Worm (Caenorhabditis elegans) whole organism, L2 larva: ENCODE measurements around the gene T19B10.5.
A peak's percentile ranks its signal among the peaks of the same experiment; 100 is the strongest.

ENCODE experiments used
- ZK546.5 ChIP-seq: sonication (generic microtip); optimal IDR thresholded peaks from 2 replicates; lab custom pipeline; 2017; ENCODE audit warnings: missing biosample characterization, missing genetic modification characterization
- blmp-1 ChIP-seq: sonication (generic microtip); optimal IDR thresholded peaks from 2 replicates; lab custom pipeline; 2017; ENCODE audit warnings: missing genetic modification characterization, mild to moderate bottlenecking, missing compliant biosample characterization, antibody characterized with exemption, moderate library complexity; ENCODE audit not compliant: insufficient read depth
- ceh-82 ChIP-seq: fragments of 150-350 bp; optimal IDR thresholded peaks from 2 replicates; lab custom pipeline; 2014; ENCODE audit warnings: missing biosample characterization, missing genetic modification characterization
- crh-2 ChIP-seq: sonication (generic microtip); optimal IDR thresholded peaks from 2 replicates; lab custom pipeline; 2017; ENCODE audit warnings: missing biosample characterization, missing genetic modification characterization
- elt-3 ChIP-seq: sonication (generic microtip); optimal IDR thresholded peaks from 2 replicates; lab custom pipeline; 2017; ENCODE audit warnings: missing biosample characterization, missing genetic modification characterization
- fos-1 ChIP-seq: fragments of 150-350 bp; optimal IDR thresholded peaks from 2 replicates; lab custom pipeline; 2014; ENCODE audit warnings: missing biosample characterization, missing genetic modification characterization
- lin-13 ChIP-seq: fragments of 150-350 bp; optimal IDR thresholded peaks from 2 replicates; lab custom pipeline; 2014; ENCODE audit warnings: missing biosample characterization, missing genetic modification reagents, missing genetic modification characterization
- mab-5 ChIP-seq: fragments of 150-350 bp; optimal IDR thresholded peaks from 2 replicates; lab custom pipeline; 2014; ENCODE audit warnings: missing biosample characterization, missing genetic modification characterization
- nhr-11 ChIP-seq: fragments of 150-350 bp; optimal IDR thresholded peaks from 2 replicates; lab custom pipeline; 2014; ENCODE audit warnings: missing biosample characterization, missing genetic modification characterization
- nhr-12 ChIP-seq: fragments of 150-350 bp; optimal IDR thresholded peaks from 2 replicates; lab custom pipeline; 2014; ENCODE audit warnings: missing biosample characterization, missing genetic modification characterization
- sma-3 ChIP-seq: sonication (generic microtip); optimal IDR thresholded peaks from 2 replicates; lab custom pipeline; 2016; ENCODE audit warnings: missing genetic modification reagents, missing genetic modification characterization, missing compliant biosample characterization
- sma-9 ChIP-seq, 2 experiments: fragments of 150-350 bp in 1 of 2; sonication (generic microtip) in 1 of 2; optimal IDR thresholded peaks; 2 replicates each; lab custom pipeline; 2014 to 2016; ENCODE audit warnings: missing genetic modification characterization in 2 of 2, mild to moderate bottlenecking in 1 of 2, missing biosample characterization in 1 of 2, missing compliant biosample characterization in 1 of 2, missing genetic modification reagents in 1 of 2, moderate library complexity in 1 of 2

DNA sequence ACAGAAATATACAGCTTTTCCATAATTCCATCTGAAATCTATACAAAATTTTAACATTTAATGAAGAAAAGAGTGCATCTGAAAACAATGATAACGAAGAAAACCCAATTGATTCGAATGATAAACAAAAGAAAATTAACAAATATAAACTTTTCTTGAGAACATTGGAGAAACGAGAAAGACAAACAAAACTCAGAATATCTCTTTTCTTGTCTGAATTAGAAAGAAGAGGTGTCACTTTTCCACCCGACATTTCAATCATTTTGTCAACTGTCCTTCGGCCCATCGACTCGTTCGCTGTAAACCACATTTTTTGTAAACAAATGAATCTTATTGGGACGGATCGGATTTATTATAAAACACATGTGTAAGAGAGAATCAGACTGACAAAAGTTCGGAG is 8.5 kb upstream of the T19B10.5 start, which contains the start of gene bgal-1:
- no peak for TF ChIP-seq ceh-82 (tag; lab: Kevin White, UChicago)
- TF ChIP-seq lin-13 (GFP tag; lab: Kevin White, UChicago) = peak; percentile 8
- TF ChIP-seq sma-3 = peak; percentile 4
- TF ChIP-seq fos-1 (tag; lab: Kevin White, UChicago) = no peak
- TF ChIP-seq ZK546.5 (tag; lab: Kevin White, UChicago) = no peak
- TF ChIP-seq nhr-12 (tag; lab: Kevin White, UChicago) = no peak
- TF ChIP-seq elt-3 = no peak
- peak; percentile 13 for TF ChIP-seq blmp-1 (tag; lab: Kevin White, UChicago)
- no peak for TF ChIP-seq nhr-11 (tag; lab: Kevin White, UChicago)
- TF ChIP-seq crh-2 = peak; percentile 31
- TF ChIP-seq mab-5 (tag; lab: Kevin White, UChicago) = no peak
- TF ChIP-seq sma-9 (GFP tag; optimal IDR thresholded peaks at IDR 0.05; lab: Kevin White, UChicago) = no peak
- no peak for TF ChIP-seq sma-9 (tag; optimal IDR thresholded peaks at IDR 0.05; lab: Kevin White, UChicago)
